Worm (Caenorhabditis elegans) whole organism, mixed stage, embryonic: ENCODE data around the gene nlp-48.
"Not testable (repeated sequence)": the region's sequence is repeated elsewhere in the genome, so short reads cannot be mapped to it uniquely, and the experiment has no call there.

ENCODE experiments used
- M03D4.4 ChIP-seq: sonication (generic microtip); optimal IDR thresholded peaks from 2 replicates; lab custom pipeline; 2017; ENCODE audit warnings: mild to moderate bottlenecking, missing genetic modification characterization, missing compliant biosample characterization
- bed-3 ChIP-seq: fragments of 200-800 bp; sonication (Bioruptor generic); optimal IDR thresholded peaks from 3 replicates; lab custom pipeline; 2018; ENCODE audit warnings: mild to moderate bottlenecking, missing genetic modification characterization, moderate library complexity, missing compliant biosample characterization
- blmp-1 ChIP-seq: fragments of 150-350 bp; optimal IDR thresholded peaks from 2 replicates; lab custom pipeline; 2014; ENCODE audit warnings: missing biosample characterization, missing genetic modification characterization
- ceh-43 ChIP-seq: fragments of 200-800 bp; sonication (Bioruptor generic); optimal IDR thresholded peaks from 2 replicates; lab custom pipeline; 2018; ENCODE audit warnings: mild to moderate bottlenecking, missing genetic modification characterization, moderate library complexity, missing compliant biosample characterization
- ceh-83 ChIP-seq: fragments of 200-800 bp; sonication (Bioruptor generic); optimal IDR thresholded peaks from 2 replicates; lab custom pipeline; 2018; ENCODE audit warnings: mild to moderate bottlenecking, missing genetic modification characterization, missing compliant biosample characterization
- ces-1 ChIP-seq: fragments of 150-350 bp; optimal IDR thresholded peaks from 2 replicates; lab custom pipeline; 2014; ENCODE audit warnings: missing biosample characterization, missing genetic modification reagents, missing genetic modification characterization
- cnd-1 ChIP-seq: fragments of 200-800 bp; sonication (Bioruptor generic); optimal IDR thresholded peaks from 2 replicates; lab custom pipeline; 2018; ENCODE audit warnings: mild to moderate bottlenecking, missing genetic modification characterization, missing compliant biosample characterization
- elt-1 ChIP-seq: sonication (generic microtip); optimal IDR thresholded peaks from 2 replicates; lab custom pipeline; 2017; ENCODE audit warnings: missing genetic modification characterization, mild to moderate bottlenecking, missing compliant biosample characterization, antibody characterized with exemption, moderate library complexity, borderline replicate concordance; ENCODE audit not compliant: insufficient read depth
- elt-3 ChIP-seq: fragments of 150-350 bp; optimal IDR thresholded peaks from 2 replicates; lab custom pipeline; 2014; ENCODE audit warnings: missing biosample characterization, missing genetic modification characterization
- flh-1 ChIP-seq: fragments of 200-800 bp; sonication (Bioruptor generic); optimal IDR thresholded peaks from 2 replicates; lab custom pipeline; 2018; ENCODE audit warnings: mild to moderate bottlenecking, missing genetic modification characterization, moderate library complexity, missing compliant biosample characterization
- ham-2 ChIP-seq: fragments of 200-800 bp; sonication (Bioruptor generic); optimal IDR thresholded peaks from 2 replicates; lab custom pipeline; 2018; ENCODE audit warnings: mild to moderate bottlenecking, missing genetic modification characterization, missing compliant biosample characterization
- hlh-1 ChIP-seq: fragments of 150-350 bp; optimal IDR thresholded peaks from 2 replicates; lab custom pipeline; 2014; ENCODE audit warnings: missing biosample characterization, missing genetic modification reagents, missing genetic modification characterization
- lin-32 ChIP-seq: fragments of 200-800 bp; sonication (Bioruptor generic); optimal IDR thresholded peaks from 2 replicates; lab custom pipeline; 2018; ENCODE audit warnings: mild to moderate bottlenecking, missing genetic modification characterization, missing compliant biosample characterization
- lsy-2 ChIP-seq: fragments of 150-350 bp; optimal IDR thresholded peaks from 2 replicates; lab custom pipeline; 2014; ENCODE audit warnings: missing biosample characterization, missing genetic modification characterization
- mab-5 ChIP-seq: fragments of 150-350 bp; optimal IDR thresholded peaks from 2 replicates; lab custom pipeline; 2014; ENCODE audit warnings: missing biosample characterization, missing genetic modification characterization
- mep-1 ChIP-seq: fragments of 150-350 bp; optimal IDR thresholded peaks from 2 replicates; lab custom pipeline; 2017; ENCODE audit warnings: missing biosample characterization, missing genetic modification reagents, missing genetic modification characterization, inconsistent platforms
- mls-2 ChIP-seq: sonication (generic microtip); optimal IDR thresholded peaks from 2 replicates; lab custom pipeline; 2016; ENCODE audit warnings: mild to moderate bottlenecking, missing genetic modification characterization, moderate library complexity, missing compliant biosample characterization
- nhr-12 ChIP-seq: fragments of 150-350 bp; optimal IDR thresholded peaks from 2 replicates; lab custom pipeline; 2014; ENCODE audit warnings: missing biosample characterization, missing genetic modification characterization
- nhr-2 ChIP-seq: fragments of 150-350 bp; optimal IDR thresholded peaks from 2 replicates; lab custom pipeline; 2014; ENCODE audit warnings: missing biosample characterization, missing genetic modification characterization
- nhr-237 ChIP-seq: fragments of 150-350 bp; optimal IDR thresholded peaks from 2 replicates; lab custom pipeline; 2014; ENCODE audit warnings: missing biosample characterization, missing genetic modification characterization
- nhr-28 ChIP-seq: fragments of 150-350 bp; optimal IDR thresholded peaks from 2 replicates; lab custom pipeline; 2014; ENCODE audit warnings: missing biosample characterization, missing genetic modification characterization
- pha-4 ChIP-seq: fragments of 150-350 bp; optimal IDR thresholded peaks from 2 replicates; lab custom pipeline; 2018; ENCODE audit warnings: missing biosample characterization, missing genetic modification reagents, missing genetic modification characterization
- sem-2 ChIP-seq: fragments of 200-800 bp; sonication (Bioruptor generic); optimal IDR thresholded peaks from 2 replicates; lab custom pipeline; 2018; ENCODE audit warnings: mild to moderate bottlenecking, missing genetic modification characterization, missing compliant biosample characterization
- snpc-4 ChIP-seq: fragments of 150-350 bp; optimal IDR thresholded peaks from 2 replicates; lab custom pipeline; 2014; ENCODE audit warnings: missing biosample characterization, missing genetic modification characterization
- sptf-1 ChIP-seq: sonication (generic microtip); optimal IDR thresholded peaks from 2 replicates; lab custom pipeline; 2017; ENCODE audit warnings: mild to moderate bottlenecking, missing genetic modification characterization, moderate library complexity, missing compliant biosample characterization
- tbx-8 ChIP-seq: fragments of 200-800 bp; sonication (Bioruptor generic); optimal IDR thresholded peaks from 2 replicates; lab custom pipeline; 2018; ENCODE audit warnings: mild to moderate bottlenecking, missing genetic modification characterization, moderate library complexity, missing compliant biosample characterization
- unc-120 ChIP-seq: sonication (generic microtip); optimal IDR thresholded peaks from 2 replicates; lab custom pipeline; 2017; ENCODE audit warnings: missing genetic modification characterization, missing compliant biosample characterization; ENCODE audit not compliant: poor library complexity, severe bottlenecking
- unc-39 ChIP-seq: fragments of 150-350 bp; optimal IDR thresholded peaks from 2 replicates; lab custom pipeline; 2014; ENCODE audit warnings: missing biosample characterization, missing genetic modification characterization
- unc-62 ChIP-seq: fragments of 150-350 bp; optimal IDR thresholded peaks from 2 replicates; lab custom pipeline; 2014; ENCODE audit warnings: missing biosample characterization, missing genetic modification reagents, missing genetic modification characterization
- ztf-11 ChIP-seq: fragments of 150-350 bp; optimal IDR thresholded peaks from 2 replicates; lab custom pipeline; 2014; ENCODE audit warnings: missing biosample characterization, missing genetic modification characterization

The nlp-48 gene

DNA sequence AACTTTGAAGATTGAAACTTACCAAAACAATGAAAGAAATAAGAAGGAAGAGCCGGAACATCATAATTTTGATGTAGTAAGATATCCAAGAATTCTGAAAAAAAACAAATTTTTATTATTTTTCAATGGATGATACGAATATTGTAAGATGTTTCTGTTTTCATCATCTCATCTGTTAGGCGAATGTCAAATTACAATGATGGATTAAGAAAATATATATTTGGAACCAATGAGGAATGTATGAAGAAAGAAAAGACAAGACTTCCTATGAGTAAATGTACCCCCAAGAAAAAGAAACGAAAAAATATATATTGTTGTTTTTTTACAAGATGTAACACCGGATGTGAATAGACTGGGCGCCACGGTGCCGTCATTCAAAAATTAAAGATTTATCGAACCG, 25.4 kb upstream of the nlp-48 start, which contains the start of gene T26G10.5:
TSS of gene T26G10.5 (minus strand) at position 101 of the 400 bp plus-strand sequence.
- TF ChIP-seq cnd-1 (tag; lab: Kevin White, UChicago) (no peak), M03D4.4 (no peak), nhr-237 (tag; lab: Kevin White, UChicago) (no peak), sem-2 (GFP tag; lab: Kevin White, UChicago) (no peak), bed-3 (no peak), ces-1 (GFP tag; lab: Kevin White, UChicago) (no peak), pha-4 (tag; lab: Kevin White, UChicago) (no peak), elt-1 (tag; lab: Kevin White, UChicago) (no peak), ceh-83 (GFP tag; lab: Kevin White, UChicago) (no peak), ztf-11 (tag; lab: Kevin White, UChicago) (no peak), nhr-28 (tag; lab: Kevin White, UChicago) (no peak), ham-2 (GFP tag; lab: Kevin White, UChicago) (no peak), unc-39 (tag; lab: Kevin White, UChicago) (no peak), unc-120 (tag; lab: Kevin White, UChicago) (no peak), mls-2 (tag; lab: Kevin White, UChicago) (no peak)
- TF ChIP-seq, all 35 proteins: peak for 0

- TF ChIP-seq mls-2 (tag; lab: Kevin White, UChicago); nhr-2 (tag; lab: Kevin White, UChicago); flh-1 (GFP tag; lab: Kevin White, UChicago): not testable (repeated sequence)
These were observed 19.3 kb upstream of the nlp-48 start, which contains the start of gene T26G10.4 for ce11 chrIII:9420231-9420630. Gene T26G10.4, plus strand, starts transcription at chrIII:9420531.

ce11 chrIII:9413340-9413739, 12.4 kb upstream of the nlp-48 start, which contains the start of gene T26G10.3:
Gene T26G10.3, minus strand, starts transcription at chrIII:9413440.
- TF ChIP-seq lin-32 (GFP tag; lab: Kevin White, UChicago): no peak
- no peak for TF ChIP-seq ceh-43 (GFP tag; lab: Kevin White, UChicago)
- no peak for TF ChIP-seq sptf-1
- no peak for TF ChIP-seq ztf-11 (tag; lab: Kevin White, UChicago)
- no peak for TF ChIP-seq mep-1 (tag; lab: Kevin White, UChicago)
- no peak for TF ChIP-seq nhr-237 (tag; lab: Kevin White, UChicago)
- no peak for TF ChIP-seq nhr-28 (tag; lab: Kevin White, UChicago)
- TF ChIP-seq sem-2 (GFP tag; lab: Kevin White, UChicago): no peak
- TF ChIP-seq snpc-4 (tag; lab: Kevin White, UChicago): no peak
- no peak for TF ChIP-seq unc-39 (tag; lab: Kevin White, UChicago)
- no peak for TF ChIP-seq flh-1 (GFP tag; lab: Kevin White, UChicago)
- TF ChIP-seq elt-1 (tag; lab: Kevin White, UChicago): no peak

DNA sequence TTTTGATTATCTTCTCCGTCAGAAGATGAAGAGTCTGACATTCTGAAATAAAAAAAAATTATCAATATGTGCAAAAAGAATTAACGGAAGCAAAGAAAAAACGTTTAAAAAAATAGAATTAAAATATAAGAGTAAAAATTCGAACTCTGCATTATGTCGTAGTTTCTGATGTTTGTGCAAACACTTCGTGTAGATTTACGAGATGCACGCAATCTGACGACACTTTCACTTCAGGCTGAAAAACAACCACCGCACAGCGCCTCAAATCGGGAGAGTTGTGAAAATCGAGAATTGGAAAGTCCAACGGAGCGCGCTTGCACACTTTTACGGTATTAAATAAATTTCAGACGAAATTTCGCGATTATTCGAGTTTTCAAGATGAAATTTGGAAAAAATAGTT, 5.7 kb upstream of the nlp-48 start, which contains the start of gene T26G10.1:
TSS of gene T26G10.1 (minus strand) at position 42 of the 400 bp plus-strand sequence.
- TF ChIP-seq ces-1 (GFP tag; lab: Kevin White, UChicago): peak; percentile 66
- peak; percentile 30 for TF ChIP-seq nhr-237 (tag; lab: Kevin White, UChicago)
- TF ChIP-seq tbx-8: no peak
- peak; percentile 64 for TF ChIP-seq lsy-2 (tag; lab: Kevin White, UChicago)
- no peak for TF ChIP-seq sptf-1
- TF ChIP-seq mep-1 (tag; lab: Kevin White, UChicago): peak; percentile 49
- TF ChIP-seq blmp-1 (tag; lab: Kevin White, UChicago): peak; percentile 43
- TF ChIP-seq pha-4 (tag; lab: Kevin White, UChicago): peak; percentile 35
- TF ChIP-seq cnd-1 (tag; lab: Kevin White, UChicago): no peak

ce11 chrIII:9393114-9393780, 7.7 kb downstream of the nlp-48 start, which contains the start of the genes gpr-2 and rgr-1:
Gene gpr-2, minus strand, starts transcription at chrIII:9393164.
Gene rgr-1, plus strand, starts transcription at chrIII:9393730.
- TF ChIP-seq elt-3 (tag; lab: Kevin White, UChicago) (no peak), pha-4 (tag; lab: Kevin White, UChicago) (peak; percentile 18), ceh-83 (GFP tag; lab: Kevin White, UChicago) (no peak), elt-1 (tag; lab: Kevin White, UChicago) (no peak), nhr-2 (tag; lab: Kevin White, UChicago) (no peak), blmp-1 (tag; lab: Kevin White, UChicago) (no peak), unc-120 (tag; lab: Kevin White, UChicago) (no peak), ztf-11 (tag; lab: Kevin White, UChicago) (no peak), mab-5 (no peak), sem-2 (GFP tag; lab: Kevin White, UChicago) (no peak), mep-1 (tag; lab: Kevin White, UChicago) (peak; percentile 13), nhr-12 (tag; lab: Kevin White, UChicago) (no peak), M03D4.4 (no peak), hlh-1 (tag; lab: Kevin White, UChicago) (no peak), nhr-28 (tag; lab: Kevin White, UChicago) (no peak), mls-2 (tag; lab: Kevin White, UChicago) (no peak), cnd-1 (tag; lab: Kevin White, UChicago) (no peak), lsy-2 (tag; lab: Kevin White, UChicago) (peak; percentile 20), flh-1 (GFP tag; lab: Kevin White, UChicago) (no peak), unc-39 (tag; lab: Kevin White, UChicago) (no peak), bed-3 (no peak), nhr-237 (tag; lab: Kevin White, UChicago) (no peak), ces-1 (GFP tag; lab: Kevin White, UChicago) (peak; percentile 45), tbx-8 (no peak), unc-62 (GFP tag; lab: Kevin White, UChicago) (no peak), snpc-4 (tag; lab: Kevin White, UChicago) (no peak), ceh-43 (GFP tag; lab: Kevin White, UChicago) (no peak)
